Worm (Caenorhabditis elegans) whole organism, young adult: Measurements from ENCODE around the gene del-10.

Source experiments
- D2030.7 ChIP-seq: fragments of 200-800 bp; sonication (Bioruptor generic); IDR thresholded peaks from 2 replicates; pipeline ENCODE4 v1.3.6; 2022; ENCODE audit warnings: missing genetic modification reagents, missing genetic modification characterization, missing compliant biosample characterization
- F10E7.11 ChIP-seq: sonication (generic microtip); optimal IDR thresholded peaks from 2 replicates; lab custom pipeline; 2017; ENCODE audit warnings: mild to moderate bottlenecking, missing genetic modification characterization, moderate library complexity, missing compliant biosample characterization
- F37B4.10 ChIP-seq: fragments of 200-800 bp; sonication (Bioruptor generic); IDR thresholded peaks from 2 replicates; pipeline ENCODE4 v1.3.6; 2022; ENCODE audit warnings: missing genetic modification characterization, missing compliant biosample characterization
- F52B5.7 ChIP-seq: sonication (generic microtip); optimal IDR thresholded peaks from 2 replicates; lab custom pipeline; 2016; ENCODE audit warnings: mild to moderate bottlenecking, missing genetic modification characterization, missing compliant biosample characterization
- K11D2.4 ChIP-seq: fragments of 200-800 bp; sonication (Bioruptor generic); IDR thresholded peaks from 2 replicates; pipeline ENCODE4 v1.3.6; 2022; ENCODE audit warnings: missing genetic modification reagents, missing genetic modification characterization, missing compliant biosample characterization
- Y53F4B.3 ChIP-seq: fragments of 200-800 bp; sonication (Bioruptor generic); IDR thresholded peaks from 2 replicates; pipeline ENCODE4 v1.3.6; 2022; ENCODE audit warnings: missing genetic modification reagents, missing genetic modification characterization, missing compliant biosample characterization
- akir-1 ChIP-seq: fragments of 200-800 bp; sonication (Bioruptor generic); optimal IDR thresholded peaks from 2 replicates; lab custom pipeline; 2018; ENCODE audit warnings: mild to moderate bottlenecking, missing genetic modification characterization, moderate library complexity, missing compliant biosample characterization
- ama-1 ChIP-seq, 3 experiments: fragments of 150-350 bp in 1 of 3; sonication (generic microtip) in 2 of 3; optimal IDR thresholded peaks; 2 replicates each; lab custom pipeline; 2014 to 2018; ENCODE audit warnings: missing biosample characterization in 2 of 3, missing genetic modification characterization in 2 of 3, missing genetic modification reagents in 2 of 3
- attf-5 ChIP-seq: fragments of 200-800 bp; sonication (Bioruptor generic); optimal IDR thresholded peaks from 2 replicates; lab custom pipeline; 2018; ENCODE audit warnings: mild to moderate bottlenecking, missing genetic modification characterization, missing compliant biosample characterization
- attf-6 ChIP-seq: fragments of 200-800 bp; sonication (Bioruptor generic); IDR thresholded peaks from 2 replicates; pipeline ENCODE4 v1.3.6; 2022; ENCODE audit warnings: missing genetic modification reagents, missing genetic modification characterization, missing compliant biosample characterization
- bed-1 ChIP-seq: fragments of 200-800 bp; sonication (Bioruptor generic); IDR thresholded peaks from 2 replicates; pipeline ENCODE4 v1.3.6; 2022; ENCODE audit warnings: missing genetic modification reagents, missing genetic modification characterization, missing compliant biosample characterization
- bed-2 ChIP-seq: fragments of 200-800 bp; sonication (Bioruptor generic); IDR thresholded peaks from 2 replicates; pipeline ENCODE4 v1.3.6; 2022; ENCODE audit warnings: missing genetic modification reagents, missing genetic modification characterization, missing compliant biosample characterization
- cebp-1 ChIP-seq, 2 experiments: fragments of 200-800 bp in 1 of 2; sonication (Bioruptor generic) in 1 of 2; sonication (generic microtip) in 1 of 2; IDR thresholded peaks in 1 of 2; optimal IDR thresholded peaks in 1 of 2; 2 replicates each; pipeline versions ENCODE4 v1.3.6 to Lab custom; 2017 to 2022; ENCODE audit warnings: missing compliant biosample characterization in 2 of 2, missing genetic modification characterization in 2 of 2, mild to moderate bottlenecking in 1 of 2, missing genetic modification reagents in 1 of 2, moderate library complexity in 1 of 2
- ceh-27 ChIP-seq: fragments of 200-800 bp; sonication (Bioruptor generic); optimal IDR thresholded peaks from 2 replicates; lab custom pipeline; 2018; ENCODE audit warnings: mild to moderate bottlenecking, missing genetic modification characterization, moderate library complexity, missing compliant biosample characterization
- ceh-40 ChIP-seq: fragments of 200-800 bp; sonication (Bioruptor generic); IDR thresholded peaks from 2 replicates; pipeline ENCODE4 v1.3.6; 2022; ENCODE audit warnings: missing genetic modification characterization, missing compliant biosample characterization
- ceh-91 ChIP-seq: fragments of 200-800 bp; sonication (Bioruptor generic); IDR thresholded peaks from 2 replicates; pipeline ENCODE4 v1.3.6; 2022; ENCODE audit warnings: missing genetic modification reagents, missing genetic modification characterization, missing compliant biosample characterization
- ets-4 ChIP-seq: fragments of 200-800 bp; sonication (Bioruptor generic); optimal IDR thresholded peaks from 2 replicates; lab custom pipeline; 2018; ENCODE audit warnings: mild to moderate bottlenecking, missing genetic modification characterization, missing compliant biosample characterization
- hmg-20 ChIP-seq: fragments of 200-800 bp; sonication (Bioruptor generic); IDR thresholded peaks from 2 replicates; pipeline ENCODE4 v1.3.6; 2022; ENCODE audit warnings: missing genetic modification reagents, missing genetic modification characterization, missing compliant biosample characterization
- lag-1 ChIP-seq: fragments of 200-800 bp; sonication (Bioruptor generic); IDR thresholded peaks from 2 replicates; pipeline ENCODE4 v1.3.6; 2022; ENCODE audit warnings: missing genetic modification reagents, missing genetic modification characterization, missing compliant biosample characterization
- let-607 ChIP-seq, 2 experiments: fragments of 200-800 bp in 1 of 2; sonication (Bioruptor generic) in 1 of 2; sonication (generic microtip) in 1 of 2; optimal IDR thresholded peaks; 2 replicates each; lab custom pipeline; 2016 to 2018; ENCODE audit warnings: mild to moderate bottlenecking in 2 of 2, missing compliant biosample characterization in 2 of 2, missing genetic modification characterization in 2 of 2, moderate library complexity in 2 of 2, missing genotype in 1 of 2
- lin-40 ChIP-seq: sonication (generic microtip); optimal IDR thresholded peaks from 2 replicates; lab custom pipeline; 2016; ENCODE audit warnings: missing genetic modification characterization, mild to moderate bottlenecking, missing compliant biosample characterization, missing genotype, missing genetic modification reagents
- lin-54 ChIP-seq: fragments of 200-800 bp; sonication (Bioruptor generic); optimal IDR thresholded peaks from 2 replicates; lab custom pipeline; 2018; ENCODE audit warnings: mild to moderate bottlenecking, missing genetic modification characterization, missing compliant biosample characterization
- madf-10 ChIP-seq: sonication (generic microtip); optimal IDR thresholded peaks from 2 replicates; lab custom pipeline; 2016; ENCODE audit warnings: mild to moderate bottlenecking, missing genetic modification characterization, missing compliant biosample characterization
- madf-6 ChIP-seq: fragments of 200-800 bp; sonication (Bioruptor generic); IDR thresholded peaks from 2 replicates; pipeline ENCODE4 v1.3.6; 2022; ENCODE audit warnings: missing genetic modification reagents, missing genetic modification characterization, missing compliant biosample characterization
- nhr-120 ChIP-seq: fragments of 200-800 bp; sonication (Bioruptor generic); IDR thresholded peaks from 2 replicates; pipeline ENCODE4 v1.3.6; 2022; ENCODE audit warnings: missing genetic modification characterization, missing compliant biosample characterization
- nhr-80 ChIP-seq: sonication (generic microtip); optimal IDR thresholded peaks from 2 replicates; lab custom pipeline; 2016; ENCODE audit warnings: missing genetic modification characterization, missing compliant biosample characterization
- nhr-90 ChIP-seq: sonication (generic microtip); optimal IDR thresholded peaks from 2 replicates; lab custom pipeline; 2016; ENCODE audit warnings: missing genotype, mild to moderate bottlenecking, missing genetic modification characterization, missing compliant biosample characterization
- repo-1 ChIP-seq: sonication (generic microtip); optimal IDR thresholded peaks from 2 replicates; lab custom pipeline; 2017; ENCODE audit warnings: mild to moderate bottlenecking, missing genetic modification characterization, missing compliant biosample characterization
- sdz-38 ChIP-seq: sonication (generic microtip); optimal IDR thresholded peaks from 2 replicates; lab custom pipeline; 2016; ENCODE audit warnings: missing genotype, missing genetic modification characterization, missing compliant biosample characterization
- snpc-1.3 ChIP-seq: sonication (generic microtip); optimal IDR thresholded peaks from 2 replicates; lab custom pipeline; 2017; ENCODE audit warnings: missing genetic modification characterization, mild to moderate bottlenecking, missing compliant biosample characterization, antibody characterized with exemption, moderate library complexity, missing genotype, missing genetic modification reagents; ENCODE audit not compliant: insufficient read depth
- snpc-3.4 ChIP-seq: sonication (generic microtip); optimal IDR thresholded peaks from 2 replicates; lab custom pipeline; 2017; ENCODE audit warnings: missing genetic modification characterization, mild to moderate bottlenecking, missing compliant biosample characterization, antibody characterized with exemption, moderate library complexity, missing genotype, missing genetic modification reagents
- sptf-2 ChIP-seq: fragments of 200-800 bp; sonication (Bioruptor generic); optimal IDR thresholded peaks from 2 replicates; lab custom pipeline; 2018; ENCODE audit warnings: mild to moderate bottlenecking, missing genetic modification characterization, missing compliant biosample characterization
- tbp1 ChIP-seq: fragments of 200-800 bp; sonication (Bioruptor generic); optimal IDR thresholded peaks from 2 replicates; lab custom pipeline; 2018; ENCODE audit warnings: mild to moderate bottlenecking, missing genetic modification characterization, missing compliant biosample characterization

Gene del-10

DNA sequence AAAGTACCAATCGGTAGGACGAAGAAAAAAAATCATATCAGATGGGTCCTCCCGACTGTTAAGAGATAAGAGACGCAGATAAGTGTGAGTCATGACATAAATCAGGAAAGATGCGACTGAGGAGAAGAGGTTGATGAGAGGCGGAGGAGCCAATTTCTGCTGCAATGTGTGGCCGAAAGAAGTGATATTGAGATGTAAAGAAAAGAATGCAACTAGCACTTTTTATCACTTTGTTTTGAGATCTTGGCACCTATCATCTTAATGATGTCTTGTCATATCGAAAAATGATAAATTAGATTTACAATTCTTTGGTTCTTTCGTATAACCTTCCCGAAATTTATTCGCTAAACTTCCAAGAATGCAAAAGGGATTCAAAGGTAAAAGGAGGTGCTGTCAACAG, at the start of gene del-10:
Gene del-10 (minus strand): TSS at position 24 of the 400 bp plus-strand sequence.
- TF ChIP-seq ets-4 (GFP tag; lab: Kevin White, UChicago) (no peak), madf-10 (tag; lab: Kevin White, UChicago) (no peak), ceh-27 (GFP tag; lab: Kevin White, UChicago) (no peak)

DNA sequence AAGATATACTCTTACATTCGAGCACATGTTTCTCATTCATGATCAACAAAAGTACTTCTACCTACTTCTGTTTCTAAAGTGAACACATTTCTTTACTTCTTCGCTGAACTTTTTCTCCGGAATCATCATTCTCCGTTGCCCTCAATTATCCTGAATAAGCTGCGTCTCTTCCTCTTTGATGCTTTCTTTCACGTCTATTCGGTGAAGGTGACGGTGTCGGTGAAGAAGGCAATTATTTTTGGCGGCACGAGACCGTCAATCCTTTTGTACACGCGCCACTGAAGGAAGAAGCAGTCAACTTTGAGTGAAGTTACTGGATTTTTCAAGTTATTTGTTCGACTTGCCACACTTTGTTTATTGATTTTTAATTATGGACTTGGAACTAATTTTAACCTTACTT, 49.6 kb upstream of the del-10 start, which contains the start of gene abch-1:
Gene abch-1 (minus strand): TSS at position 101 of the 400 bp plus-strand sequence.
- TF ChIP-seq nhr-90 = no peak
- no peak for TF ChIP-seq madf-6
- TF ChIP-seq Y53F4B.3 (GFP tag; lab: Robert Waterston, UW) = no peak
- TF ChIP-seq sdz-38 = no peak
- no peak for TF ChIP-seq cebp-1 (GFP tag; IDR thresholded peaks at IDR 0.05; lab: Robert Waterston, UW)
- no peak for TF ChIP-seq cebp-1 (tag; optimal IDR thresholded peaks at IDR 0.05; lab: Kevin White, UChicago)
- TF ChIP-seq K11D2.4 (GFP tag; lab: Robert Waterston, UW) = no peak
- no peak for TF ChIP-seq let-607 (tag; optimal IDR thresholded peaks at IDR 0.05; lab: Kevin White, UChicago)
- TF ChIP-seq tbp1 (GFP tag; lab: Kevin White, UChicago) = no peak

DNA sequence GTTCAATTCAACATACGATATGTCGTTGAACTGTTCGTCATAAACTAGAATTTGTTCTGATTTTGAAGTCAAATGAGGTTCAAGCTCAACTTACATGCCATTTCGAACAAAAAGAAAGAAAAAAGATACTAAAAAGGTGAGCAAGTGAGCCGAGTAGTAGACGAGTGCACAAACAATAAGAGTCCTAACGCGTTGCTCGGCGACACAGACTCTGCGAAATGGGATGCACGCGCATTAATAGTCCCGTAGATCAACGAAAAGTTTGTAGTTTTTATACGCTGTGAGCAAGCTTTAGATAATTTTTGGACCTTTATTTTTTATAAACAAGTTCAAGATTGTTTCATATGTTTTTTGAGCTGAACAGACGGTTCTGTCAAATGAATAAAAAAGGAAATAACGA, 46.7 kb upstream of the del-10 start, which contains the start of gene C56E6.4:
Gene C56E6.4 (minus strand): TSS at position 101 of the 400 bp plus-strand sequence.
- TF ChIP-seq snpc-3.4 = no peak
- TF ChIP-seq D2030.7 = no peak
- no peak for TF ChIP-seq lin-54
- no peak for TF ChIP-seq lin-40

DNA sequence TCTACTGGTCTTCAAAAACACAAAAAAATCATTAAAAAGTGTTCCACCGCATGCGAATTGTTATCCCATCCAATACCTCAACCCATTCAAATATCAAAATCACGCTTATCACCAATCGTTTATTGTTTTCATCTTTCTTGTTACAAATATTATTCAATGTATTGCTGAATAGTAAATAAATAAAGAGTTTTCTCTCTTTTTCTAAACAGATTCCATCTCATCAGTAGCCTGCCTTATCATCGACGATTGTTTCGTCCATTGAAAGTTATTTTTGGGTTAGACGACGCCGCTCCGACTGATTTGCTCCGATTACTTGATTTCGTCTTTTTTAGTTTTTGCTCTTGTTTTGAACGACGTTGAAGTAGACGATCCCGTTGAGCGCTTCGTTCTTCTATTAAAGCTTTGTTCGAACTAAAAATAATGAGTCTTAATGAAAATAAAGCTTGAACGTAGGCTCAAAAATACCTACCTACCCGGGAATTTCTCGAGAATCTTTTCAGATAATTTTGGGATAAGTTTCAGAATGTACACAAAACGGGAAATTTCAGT, 44.3 kb upstream of the del-10 start:
- TF ChIP-seq attf-5 (no peak), snpc-1.3 (tag; lab: Kevin White, UChicago) (no peak), F52B5.7 (no peak), bed-1 (GFP tag; lab: Robert Waterston, UW) (no peak), lag-1 (GFP tag; lab: Robert Waterston, UW) (no peak), hmg-20 (no peak), sptf-2 (GFP tag; lab: Kevin White, UChicago) (no peak), F10E7.11 (tag; lab: Kevin White, UChicago) (no peak), bed-2 (GFP tag; lab: Robert Waterston, UW) (no peak), ama-1 (optimal IDR thresholded peaks at IDR 0.05; lab: Kevin White, UChicago) (peak; percentile 14), ama-1 (GFP tag; optimal IDR thresholded peaks at IDR 0.05; lab: Kevin White, UChicago) (no peak), repo-1 (peak; percentile 19)

DNA sequence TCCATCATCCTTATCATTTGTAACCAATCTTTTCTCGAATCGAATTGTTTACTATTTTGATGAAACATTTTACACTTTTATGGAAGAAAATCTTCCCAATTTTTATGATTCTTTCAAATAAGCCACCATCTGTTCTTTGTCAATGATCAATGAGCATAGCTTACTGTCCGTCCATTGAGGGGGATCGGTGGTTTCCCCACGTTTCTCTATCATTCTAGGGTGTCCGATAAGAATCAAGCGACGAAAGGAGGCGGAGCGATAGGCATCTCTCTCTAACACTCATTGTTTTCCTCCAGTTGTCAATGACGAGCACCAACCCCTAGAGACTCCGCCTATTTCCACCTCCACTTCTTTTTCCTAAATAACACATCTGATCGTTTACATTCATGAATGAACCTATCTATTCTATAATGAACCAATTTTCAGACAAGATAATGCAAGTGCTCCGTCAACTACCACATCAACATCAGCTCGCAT, 42.6 kb upstream of the del-10 start, which contains the start of gene C56E6.2:
Gene C56E6.2 (plus strand): TSS at position 427 of the 477 bp plus-strand sequence.
- TF ChIP-seq F37B4.10 (GFP tag; lab: Robert Waterston, UW) (no peak), ceh-91 (GFP tag; lab: Robert Waterston, UW) (no peak), D2030.7 (no peak), akir-1 (no peak), attf-6 (GFP tag; lab: Robert Waterston, UW) (no peak), nhr-120 (GFP tag; lab: Robert Waterston, UW) (no peak), tbp1 (GFP tag; lab: Kevin White, UChicago) (no peak), ceh-40 (GFP tag; lab: Robert Waterston, UW) (0 out of 2 replicates have a peak, but pooled peaks have one; percentile 35), nhr-80 (tag; lab: Kevin White, UChicago) (peak; percentile 43)
